Worm (Caenorhabditis elegans): Measurements from ENCODE around the gene ptr-19.

- TF ChIP-seq nhr-237 (tag; optimal IDR thresholded peaks at IDR 0.05) = no peak
- TF ChIP-seq hlh-1 (tag; optimal IDR thresholded peaks at IDR 0.05) = no peak
- no peak for TF ChIP-seq lsy-2 (tag; optimal IDR thresholded peaks at IDR 0.05)
- TF ChIP-seq mab-5 (tag; optimal IDR thresholded peaks at IDR 0.05) = no peak
- TF ChIP-seq unc-62 (GFP tag; optimal IDR thresholded peaks at IDR 0.05) = no peak
- TF ChIP-seq snpc-4 (tag; optimal IDR thresholded peaks at IDR 0.05) = no peak
- TF ChIP-seq blmp-1 (tag; optimal IDR thresholded peaks at IDR 0.05) = no peak
- no peak for TF ChIP-seq nhr-12 (tag; optimal IDR thresholded peaks at IDR 0.05)
- no peak for TF ChIP-seq ztf-11 (tag; optimal IDR thresholded peaks at IDR 0.05)
- TF ChIP-seq unc-39 (tag; optimal IDR thresholded peaks at IDR 0.05) = no peak
- no peak for TF ChIP-seq ces-1 (GFP tag; optimal IDR thresholded peaks at IDR 0.05)
Measured at ce11 chrIII:10738081-10738480, 43.6 kb upstream of the ptr-19 start.

Measured in whole organism, mixed stage, embryonic.